Fruit fly (Drosophila melanogaster) Kc167 (cell line): ENCODE results near the gene RpS5a.

Experiments used
- Sin3A ChIP-seq: fragments of >200 bp; optimal IDR thresholded peaks from 2 replicates; lab custom pipeline; 2018; ENCODE audit warnings: missing external identifiers
- insv ChIP-seq: fragments of >200 bp; optimal IDR thresholded peaks from 3 replicates; lab custom pipeline; 2018; ENCODE audit warnings: missing external identifiers
- psq ChIP-seq: fragments of >200 bp; optimal IDR thresholded peaks from 2 replicates; lab custom pipeline; 2017; ENCODE audit warnings: missing external identifiers

dm6 chrX:17110556-17111177 lies 37.4 kb downstream of the RpS5a start:
- TF ChIP-seq insv (lab: Kevin White, UChicago), result no peak
- TF ChIP-seq Sin3A, result no peak
- no peak for TF ChIP-seq psq (lab: Kevin White, UChicago)
